Worm (Caenorhabditis elegans) whole organism, L1 larva: Measurements from ENCODE around the gene Y40H7A.4.
"Not testable (repeated sequence)": the region's sequence is repeated elsewhere in the genome, so short reads cannot be mapped to it uniquely, and the experiment has no call there.

Source experiments
- C04F5.9 ChIP-seq: sonication (generic microtip); optimal IDR thresholded peaks from 2 replicates; lab custom pipeline; 2016; ENCODE audit warnings: missing genetic modification characterization, missing compliant biosample characterization
- C34B4.2 ChIP-seq: sonication (generic microtip); optimal IDR thresholded peaks from 2 replicates; lab custom pipeline; 2017; ENCODE audit warnings: mild to moderate bottlenecking, missing genetic modification characterization, missing compliant biosample characterization
- F16B12.6 ChIP-seq: fragments of 150-350 bp; optimal IDR thresholded peaks from 2 replicates; lab custom pipeline; 2014; ENCODE audit warnings: missing biosample characterization, missing genetic modification characterization
- blmp-1 ChIP-seq: fragments of 150-350 bp; optimal IDR thresholded peaks from 2 replicates; lab custom pipeline; 2014; ENCODE audit warnings: missing biosample characterization, missing genetic modification characterization
- ceh-82 ChIP-seq, 3 experiments: fragments of 150-350 bp in 1 of 3; sonication (generic microtip) in 2 of 3; optimal IDR thresholded peaks; 2 replicates each; lab custom pipeline; 2014 to 2017; ENCODE audit warnings: missing biosample characterization in 3 of 3, missing genetic modification characterization in 3 of 3
- ceh-88 ChIP-seq: fragments of 200-800 bp; sonication (Bioruptor generic); IDR thresholded peaks from 2 replicates; pipeline ENCODE4 v1.3.6; 2022; ENCODE audit warnings: missing genetic modification characterization, missing compliant biosample characterization
- dsc-1 ChIP-seq: sonication (generic microtip); optimal IDR thresholded peaks from 2 replicates; lab custom pipeline; 2016; ENCODE audit warnings: mild to moderate bottlenecking, missing genetic modification characterization, missing compliant biosample characterization
- efl-1 ChIP-seq, 4 experiments: fragments of 150-350 bp; optimal IDR thresholded peaks in 3 of 4; peaks in 1 of 4; 1 replicate in 1 of 4; 2 replicates in 3 of 4; lab custom pipeline; 2014; ENCODE audit warnings: missing biosample characterization in 2 of 4, missing genetic modification characterization in 2 of 4, missing genetic modification reagents in 2 of 4
- efl-3 ChIP-seq: fragments of 200-800 bp; sonication (Bioruptor generic); optimal IDR thresholded peaks from 2 replicates; lab custom pipeline; 2018; ENCODE audit warnings: mild to moderate bottlenecking, missing genetic modification characterization, missing compliant biosample characterization
- egl-27 ChIP-seq, 2 experiments: fragments of 150-350 bp in 1 of 2; sonication (generic microtip); optimal IDR thresholded peaks; 3 replicates each; lab custom pipeline; 2017 to 2018; ENCODE audit warnings: missing biosample characterization in 2 of 2, missing genetic modification characterization in 2 of 2, missing genetic modification reagents in 2 of 2
- elt-2 ChIP-seq: sonication (generic microtip); optimal IDR thresholded peaks from 2 replicates; lab custom pipeline; 2016; ENCODE audit warnings: missing genetic modification characterization, mild to moderate bottlenecking, inconsistent platforms, missing compliant biosample characterization, missing genetic modification reagents
- elt-3 ChIP-seq, 6 experiments: fragments of 150-350 bp in 1 of 6; sonication (generic microtip); optimal IDR thresholded peaks; 2 replicates each; lab custom pipeline; 2017 to 2018; ENCODE audit warnings: missing biosample characterization in 6 of 6, missing genetic modification characterization in 6 of 6, inconsistent platforms in 1 of 6
- ets-5 ChIP-seq: fragments of 200-800 bp; sonication (Bioruptor generic); IDR thresholded peaks from 2 replicates; pipeline ENCODE4 v1.3.6; 2022; ENCODE audit warnings: missing genetic modification characterization, missing compliant biosample characterization
- grh-1 ChIP-seq: fragments of 200-800 bp; sonication (Bioruptor generic); IDR thresholded peaks from 2 replicates; pipeline ENCODE4 v1.3.6; 2022; ENCODE audit warnings: missing genetic modification reagents, missing genetic modification characterization, missing compliant biosample characterization
- hpl-2 ChIP-seq: fragments of 150-350 bp; optimal IDR thresholded peaks from 2 replicates; lab custom pipeline; 2014; ENCODE audit warnings: missing biosample characterization, missing genetic modification reagents, missing genetic modification characterization
- jun-1 ChIP-seq: fragments of 150-350 bp; optimal IDR thresholded peaks from 2 replicates; lab custom pipeline; 2014; ENCODE audit warnings: missing biosample characterization, missing genetic modification reagents, missing genetic modification characterization
- lin-15B ChIP-seq: fragments of 150-350 bp; sonication (generic microtip); optimal IDR thresholded peaks from 3 replicates; lab custom pipeline; 2014; ENCODE audit warnings: missing biosample characterization, missing genetic modification characterization
- lin-35 ChIP-seq, 2 experiments: fragments of 150-350 bp; optimal IDR thresholded peaks; 2 replicates each; lab custom pipeline; 2014; ENCODE audit warnings: missing biosample characterization in 2 of 2, missing genetic modification characterization in 2 of 2, missing genetic modification reagents in 2 of 2
- lin-39 ChIP-seq: fragments of 150-350 bp; optimal IDR thresholded peaks from 2 replicates; lab custom pipeline; 2014; ENCODE audit warnings: missing biosample characterization, missing genetic modification reagents, missing genetic modification characterization
- lsy-2 ChIP-seq, 2 experiments: fragments of 150-350 bp; optimal IDR thresholded peaks; 2 replicates each; lab custom pipeline; 2014; ENCODE audit warnings: missing biosample characterization in 2 of 2, missing genetic modification characterization in 2 of 2
- mep-1 ChIP-seq: fragments of 150-350 bp; optimal IDR thresholded peaks from 2 replicates; lab custom pipeline; 2014; ENCODE audit warnings: missing biosample characterization, missing genetic modification characterization
- nhr-11 ChIP-seq: fragments of 150-350 bp; optimal IDR thresholded peaks from 2 replicates; lab custom pipeline; 2014; ENCODE audit warnings: missing biosample characterization, missing genetic modification characterization
- nhr-19 ChIP-seq: fragments of 200-800 bp; sonication (Bioruptor generic); conservative IDR thresholded peaks from 2 replicates; pipeline ENCODE4 v1.3.6; 2022; ENCODE audit warnings: missing genetic modification characterization, missing compliant biosample characterization
- nhr-20 ChIP-seq: sonication (generic microtip); optimal IDR thresholded peaks from 2 replicates; lab custom pipeline; 2016; ENCODE audit warnings: mild to moderate bottlenecking, missing genetic modification characterization, missing compliant biosample characterization
- nhr-47 ChIP-seq: sonication (generic microtip); optimal IDR thresholded peaks from 2 replicates; lab custom pipeline; 2016; ENCODE audit warnings: mild to moderate bottlenecking, missing genetic modification characterization, moderate library complexity, missing compliant biosample characterization
- nhr-77 ChIP-seq: fragments of 150-350 bp; optimal IDR thresholded peaks from 2 replicates; lab custom pipeline; 2014; ENCODE audit warnings: missing biosample characterization, missing genetic modification characterization
- pag-3 ChIP-seq: sonication (generic microtip); optimal IDR thresholded peaks from 2 replicates; lab custom pipeline; 2017; ENCODE audit warnings: missing genetic modification characterization, mild to moderate bottlenecking, missing compliant biosample characterization, antibody characterized with exemption, borderline replicate concordance; ENCODE audit not compliant: insufficient read depth
- pqm-1 ChIP-seq: sonication (generic microtip); optimal IDR thresholded peaks from 3 replicates; lab custom pipeline; 2017; ENCODE audit warnings: missing biosample characterization, missing genetic modification characterization
- snpc-4 ChIP-seq: fragments of 150-350 bp; optimal IDR thresholded peaks from 2 replicates; lab custom pipeline; 2014; ENCODE audit warnings: missing biosample characterization, missing genetic modification characterization
- tlp-1 ChIP-seq: fragments of 150-350 bp; optimal IDR thresholded peaks from 2 replicates; lab custom pipeline; 2014; ENCODE audit warnings: missing biosample characterization, missing genetic modification characterization
- unc-130 ChIP-seq: fragments of 150-350 bp; optimal IDR thresholded peaks from 2 replicates; lab custom pipeline; 2017; ENCODE audit warnings: missing biosample characterization, missing genetic modification characterization, inconsistent platforms
- unc-30 ChIP-seq: sonication (generic microtip); optimal IDR thresholded peaks from 2 replicates; lab custom pipeline; 2017; ENCODE audit warnings: missing biosample characterization, missing genetic modification characterization
- unc-86 ChIP-seq: sonication (generic microtip); optimal IDR thresholded peaks from 2 replicates; lab custom pipeline; 2016; ENCODE audit warnings: missing genetic modification characterization, missing compliant biosample characterization
- unc-98 ChIP-seq: fragments of 200-800 bp; sonication (Bioruptor generic); IDR thresholded peaks from 2 replicates; pipeline ENCODE4 v1.3.6; 2022; ENCODE audit warnings: missing genetic modification characterization, missing compliant biosample characterization
- vab-15 ChIP-seq: sonication (generic microtip); optimal IDR thresholded peaks from 2 replicates; lab custom pipeline; 2017; ENCODE audit warnings: missing genotype, mild to moderate bottlenecking, missing genetic modification characterization, missing compliant biosample characterization
- zag-1 ChIP-seq: fragments of 150-350 bp; optimal IDR thresholded peaks from 2 replicates; lab custom pipeline; 2014; ENCODE audit warnings: missing biosample characterization, missing genetic modification characterization
- ztf-4 ChIP-seq: fragments of 150-350 bp; optimal IDR thresholded peaks from 2 replicates; lab custom pipeline; 2014; ENCODE audit warnings: missing biosample characterization, missing genetic modification characterization

The Y40H7A.4 gene

DNA sequence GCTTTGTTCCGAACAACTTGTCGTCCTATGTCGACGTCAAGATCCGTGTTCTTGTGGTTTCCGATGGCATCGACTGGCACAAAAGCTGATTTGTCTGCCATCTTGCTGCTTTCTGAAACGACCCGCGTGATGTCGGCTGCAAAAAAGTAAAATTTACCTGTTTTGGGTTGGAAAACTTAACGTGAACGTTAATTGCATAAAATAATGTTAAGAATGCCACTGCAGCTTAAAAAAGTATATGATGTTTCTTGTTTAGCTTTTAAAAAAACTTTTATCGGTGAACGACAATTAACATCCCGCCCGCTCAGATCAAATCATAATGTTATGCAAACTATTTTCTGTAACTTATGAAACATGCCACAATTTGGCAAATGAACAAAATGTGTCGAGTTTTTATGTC is 41.4 kb downstream of the Y40H7A.4 start, which contains the start of gene M199.8:
Gene M199.8 (minus strand): TSS at position 101 of the 400 bp plus-strand sequence.
- not testable (repeated sequence) for TF ChIP-seq dsc-1, nhr-11, unc-130 (tag; lab: Kevin White, UChicago)

DNA sequence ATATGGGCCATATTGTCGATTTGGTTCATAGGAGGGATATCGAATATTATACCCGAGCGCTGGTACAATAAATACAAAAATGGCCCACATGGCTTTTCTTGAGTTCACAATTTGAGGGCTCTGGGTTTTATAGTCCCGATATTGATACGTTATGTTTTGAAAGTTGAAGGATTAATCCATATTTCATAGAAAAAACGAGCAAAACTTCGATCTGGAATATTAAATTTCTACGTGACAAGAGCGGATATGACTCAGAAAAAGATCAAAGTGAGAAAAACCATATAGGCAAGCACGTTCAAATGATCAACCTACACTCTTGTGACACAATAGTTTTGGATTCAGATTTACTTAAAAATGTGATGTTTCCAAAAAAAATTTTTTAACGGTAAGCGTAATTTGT is 43.6 kb downstream of the Y40H7A.4 start, which contains the start of gene col-135:
Gene col-135 (minus strand): TSS at position 101 of the 400 bp plus-strand sequence.
- TF ChIP-seq elt-3 (tag; optimal IDR thresholded peaks at IDR 0.05; lab: Kevin White, UChicago) (no peak), ets-5 (GFP tag; lab: Robert Waterston, UW) (no peak), nhr-19 (no peak), lin-15B (tag; lab: Kevin White, UChicago) (no peak), ceh-88 (GFP tag; lab: Robert Waterston, UW) (no peak), pag-3 (tag; lab: Kevin White, UChicago) (no peak), jun-1 (tag; lab: Kevin White, UChicago) (no peak), dsc-1 (tag; lab: Kevin White, UChicago) (no peak), C34B4.2 (tag; lab: Kevin White, UChicago) (no peak), snpc-4 (tag; lab: Kevin White, UChicago) (no peak), grh-1 (GFP tag; lab: Robert Waterston, UW) (no peak), lsy-2 (tag; optimal IDR thresholded peaks at IDR 0.05; lab: Kevin White, UChicago) (no peak), unc-98 (no peak), pqm-1 (tag; lab: Kevin White, UChicago) (no peak), zag-1 (tag; lab: Kevin White, UChicago) (no peak), nhr-20 (no peak), elt-2 (tag; lab: Kevin White, UChicago) (no peak), blmp-1 (no peak), F16B12.6 (tag; lab: Kevin White, UChicago) (no peak), unc-86 (tag; lab: Kevin White, UChicago) (no peak)

DNA sequence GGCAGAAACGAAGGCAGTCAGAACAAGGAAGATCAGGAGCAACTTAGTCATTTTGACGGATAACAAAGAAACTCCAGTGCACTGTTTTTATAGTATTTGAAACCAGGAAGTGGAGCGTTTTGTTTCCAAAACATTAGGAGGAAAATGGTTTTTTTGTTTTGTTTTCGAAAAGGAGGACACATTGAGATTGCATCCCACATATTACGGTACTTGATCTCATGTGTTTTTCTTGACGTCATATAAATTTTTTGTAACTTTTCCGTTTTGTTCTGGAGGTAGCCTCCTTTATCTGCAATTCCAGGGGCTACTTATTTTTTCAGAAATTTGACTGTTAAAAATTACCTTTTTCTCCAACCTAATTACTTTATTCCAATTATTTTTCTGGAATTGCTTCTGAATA is 47.6 kb downstream of the Y40H7A.4 start, which contains the start of gene M199.9:
Gene M199.9 (minus strand): TSS at position 101 of the 400 bp plus-strand sequence.
- TF ChIP-seq egl-27 (tag; optimal IDR thresholded peaks at IDR 0.05; lab: Kevin White, UChicago) (no peak), efl-1 (optimal IDR thresholded peaks at IDR 0.05; lab: Kevin White, UChicago) (no peak), efl-1 (GFP tag; optimal IDR thresholded peaks at IDR 0.05 in 1 of 2; lab: Kevin White, UChicago) (no peak), vab-15 (tag; lab: Kevin White, UChicago) (no peak), ztf-4 (tag; lab: Kevin White, UChicago) (no peak), C04F5.9 (tag; lab: Kevin White, UChicago) (no peak), efl-3 (GFP tag; lab: Kevin White, UChicago) (no peak), C34B4.2 (tag; lab: Kevin White, UChicago) (no peak), lin-35 (GFP tag; optimal IDR thresholded peaks at IDR 0.05; lab: Kevin White, UChicago) (no peak), nhr-77 (tag; lab: Kevin White, UChicago) (no peak), elt-3 (tag; optimal IDR thresholded peaks at IDR 0.05; lab: Kevin White, UChicago) (no peak), lin-39 (no peak), unc-30 (tag; lab: Kevin White, UChicago) (no peak), mep-1 (tag; lab: Kevin White, UChicago) (no peak), tlp-1 (no peak), ceh-82 (tag; optimal IDR thresholded peaks at IDR 0.05; lab: Kevin White, UChicago) (no peak), nhr-47 (tag; lab: Kevin White, UChicago) (no peak), unc-130 (tag; lab: Kevin White, UChicago) (no peak), hpl-2 (GFP tag; lab: Kevin White, UChicago) (no peak)
- TF ChIP-seq, all 84 proteins: peak for 0
